Worm (Caenorhabditis elegans) whole organism, L4 larva: Measurements from ENCODE around the gene F33G12.3.

Experiments used
- D1046.2 ChIP-seq: fragments of 200-800 bp; sonication (Bioruptor generic); IDR thresholded peaks from 2 replicates; pipeline ENCODE4 v1.3.6; 2022; ENCODE audit warnings: missing genetic modification characterization, missing compliant biosample characterization
- F26F4.8 ChIP-seq: fragments of 200-800 bp; sonication (Bioruptor generic); conservative IDR thresholded peaks from 2 replicates; pipeline ENCODE4 v1.3.6; 2022; ENCODE audit warnings: missing genetic modification characterization, missing compliant biosample characterization
- F37D6.2 ChIP-seq: sonication (generic microtip); optimal IDR thresholded peaks from 2 replicates; lab custom pipeline; 2016; ENCODE audit warnings: mild to moderate bottlenecking, missing genetic modification characterization, missing compliant biosample characterization
- R02D3.7 ChIP-seq: fragments of 150-350 bp; sonication (generic microtip); optimal IDR thresholded peaks from 3 replicates; lab custom pipeline; 2014; ENCODE audit warnings: missing biosample characterization, missing genetic modification characterization
- arid-1 ChIP-seq: fragments of 200-800 bp; sonication (Bioruptor generic); conservative IDR thresholded peaks from 2 replicates; pipeline ENCODE4 v1.3.6; 2022; ENCODE audit warnings: missing genetic modification reagents, missing genetic modification characterization, missing compliant biosample characterization
- ceh-28 ChIP-seq: fragments of 150-350 bp; optimal IDR thresholded peaks from 2 replicates; lab custom pipeline; 2014; ENCODE audit warnings: missing biosample characterization, missing genetic modification reagents, missing genetic modification characterization
- ceh-44 ChIP-seq: fragments of 200-800 bp; sonication (Bioruptor generic); IDR thresholded peaks from 2 replicates; pipeline ENCODE4 v1.3.6; 2022; ENCODE audit warnings: missing genetic modification reagents, missing genetic modification characterization, missing compliant biosample characterization
- ceh-62 ChIP-seq: sonication (generic microtip); optimal IDR thresholded peaks from 2 replicates; lab custom pipeline; 2017; ENCODE audit warnings: missing biosample characterization, missing genetic modification characterization
- ceh-82 ChIP-seq: sonication (generic microtip); optimal IDR thresholded peaks from 2 replicates; lab custom pipeline; 2017; ENCODE audit warnings: missing biosample characterization, missing genetic modification characterization
- ctbp-1 ChIP-seq: fragments of 200-800 bp; sonication (Bioruptor generic); IDR thresholded peaks from 2 replicates; pipeline ENCODE4 v1.3.6; 2022; ENCODE audit warnings: missing genetic modification reagents, missing genetic modification characterization, missing compliant biosample characterization
- daf-16 ChIP-seq, 3 experiments: sonication (generic microtip); optimal IDR thresholded peaks; 2 replicates each; lab custom pipeline; 2016 to 2017; ENCODE audit warnings: missing genetic modification characterization in 3 of 3, missing genetic modification reagents in 3 of 3, mild to moderate bottlenecking in 2 of 3, missing compliant biosample characterization in 2 of 3, missing biosample characterization in 1 of 3, moderate library complexity in 1 of 3
- daf-19 ChIP-seq: fragments of 200-800 bp; sonication (Bioruptor generic); conservative IDR thresholded peaks from 2 replicates; pipeline ENCODE4 v1.3.6; 2022; ENCODE audit warnings: missing genetic modification characterization, missing compliant biosample characterization
- daf-8 ChIP-seq: fragments of 200-800 bp; sonication (Bioruptor generic); IDR thresholded peaks from 2 replicates; pipeline ENCODE4 v1.3.6; 2022; ENCODE audit warnings: missing genetic modification characterization, missing compliant biosample characterization
- dpl-1 ChIP-seq: fragments of 150-350 bp; optimal IDR thresholded peaks from 2 replicates; lab custom pipeline; 2014; ENCODE audit warnings: missing biosample characterization, missing genetic modification reagents, missing genetic modification characterization
- egl-43 ChIP-seq: fragments of 200-800 bp; sonication (Bioruptor generic); IDR thresholded peaks from 2 replicates; pipeline ENCODE4 v1.3.6; 2022; ENCODE audit warnings: missing genetic modification reagents, missing genetic modification characterization, missing compliant biosample characterization
- fkh-10 ChIP-seq: fragments of 150-350 bp; optimal IDR thresholded peaks from 2 replicates; lab custom pipeline; 2014; ENCODE audit warnings: missing biosample characterization, missing genetic modification reagents, missing genetic modification characterization
- hif-1 ChIP-seq, 2 experiments: sonication (generic microtip); optimal IDR thresholded peaks; 2 replicates each; lab custom pipeline; 2016 to 2017; ENCODE audit warnings: missing compliant biosample characterization in 2 of 2, missing genetic modification characterization in 2 of 2, missing genetic modification reagents in 2 of 2, missing genotype in 2 of 2, mild to moderate bottlenecking in 1 of 2
- hlh-30 ChIP-seq: sonication (generic microtip); optimal IDR thresholded peaks from 2 replicates; lab custom pipeline; 2017; ENCODE audit warnings: antibody characterized with exemption, mild to moderate bottlenecking, missing genetic modification characterization, missing compliant biosample characterization; ENCODE audit not compliant: insufficient read depth
- lim-7 ChIP-seq: fragments of 200-800 bp; sonication (Bioruptor generic); IDR thresholded peaks from 2 replicates; pipeline ENCODE4 v1.3.6; 2022; ENCODE audit warnings: missing genetic modification characterization, missing compliant biosample characterization
- lin-13 ChIP-seq: fragments of 150-350 bp; optimal IDR thresholded peaks from 2 replicates; lab custom pipeline; 2014; ENCODE audit warnings: missing biosample characterization, missing genetic modification reagents, missing genetic modification characterization
- lin-15B ChIP-seq: fragments of 150-350 bp; sonication (generic microtip); optimal IDR thresholded peaks from 3 replicates; lab custom pipeline; 2014; ENCODE audit warnings: missing biosample characterization, missing genetic modification characterization
- lin-38 ChIP-seq: fragments of 200-800 bp; sonication (Bioruptor generic); IDR thresholded peaks from 2 replicates; pipeline ENCODE4 v1.3.6; 2022; ENCODE audit warnings: missing genetic modification reagents, missing genetic modification characterization, missing compliant biosample characterization
- lin-39 ChIP-seq: fragments of 150-350 bp; optimal IDR thresholded peaks from 2 replicates; lab custom pipeline; 2014; ENCODE audit warnings: missing biosample characterization, missing genetic modification reagents, missing genetic modification characterization
- lir-3 ChIP-seq: sonication (generic microtip); optimal IDR thresholded peaks from 2 replicates; lab custom pipeline; 2016; ENCODE audit warnings: mild to moderate bottlenecking, missing genetic modification characterization, missing compliant biosample characterization
- lsy-2 ChIP-seq, 2 experiments: fragments of 150-350 bp in 1 of 2; sonication (generic microtip) in 1 of 2; optimal IDR thresholded peaks; 2 replicates each; lab custom pipeline; 2014 to 2017; ENCODE audit warnings: missing biosample characterization in 2 of 2, missing genetic modification characterization in 2 of 2
- mdl-1 ChIP-seq, 2 experiments: fragments of 150-350 bp in 1 of 2; sonication (generic microtip) in 1 of 2; optimal IDR thresholded peaks; 2 replicates each; lab custom pipeline; 2014 to 2017; ENCODE audit warnings: missing biosample characterization in 2 of 2, missing genetic modification characterization in 2 of 2
- mep-1 ChIP-seq: fragments of 150-350 bp; sonication (generic microtip); optimal IDR thresholded peaks from 3 replicates; lab custom pipeline; 2014; ENCODE audit warnings: missing biosample characterization, missing genetic modification characterization
- mxl-3 ChIP-seq: fragments of 200-800 bp; sonication (Bioruptor generic); optimal IDR thresholded peaks from 2 replicates; lab custom pipeline; 2018; ENCODE audit warnings: mild to moderate bottlenecking, missing genetic modification characterization, missing compliant biosample characterization
- nhr-11 ChIP-seq: fragments of 150-350 bp; optimal IDR thresholded peaks from 2 replicates; lab custom pipeline; 2014; ENCODE audit warnings: missing biosample characterization, missing genetic modification characterization
- nhr-237 ChIP-seq: sonication (generic microtip); optimal IDR thresholded peaks from 2 replicates; lab custom pipeline; 2017; ENCODE audit warnings: missing biosample characterization, missing genetic modification characterization
- nhr-28 ChIP-seq: fragments of 150-350 bp; optimal IDR thresholded peaks from 2 replicates; lab custom pipeline; 2014; ENCODE audit warnings: missing biosample characterization, missing genetic modification characterization
- nhr-42 ChIP-seq: fragments of 200-800 bp; sonication (Bioruptor generic); IDR thresholded peaks from 2 replicates; pipeline ENCODE4 v1.3.6; 2022; ENCODE audit warnings: missing genetic modification characterization, missing compliant biosample characterization
- nhr-76 ChIP-seq: fragments of 150-350 bp; optimal IDR thresholded peaks from 2 replicates; lab custom pipeline; 2014; ENCODE audit warnings: missing biosample characterization, missing genetic modification characterization
- pha-4 ChIP-seq, 2 experiments: fragments of 150-350 bp in 1 of 2; fragments of 200-800 bp in 1 of 2; sonication (Bioruptor generic) in 1 of 2; IDR thresholded peaks in 1 of 2; optimal IDR thresholded peaks in 1 of 2; 2 replicates each; pipeline versions ENCODE4 v1.3.6 to Lab custom; 2014 to 2022; ENCODE audit warnings: missing genetic modification characterization in 2 of 2, missing genetic modification reagents in 2 of 2, missing biosample characterization in 1 of 2, missing compliant biosample characterization in 1 of 2
- saeg-2 ChIP-seq: fragments of 200-800 bp; sonication (Bioruptor generic); IDR thresholded peaks from 2 replicates; pipeline ENCODE4 v1.3.6; 2022; ENCODE audit warnings: missing genetic modification reagents, missing genetic modification characterization, missing compliant biosample characterization
- sdz-12 ChIP-seq: fragments of 200-800 bp; sonication (Bioruptor generic); optimal IDR thresholded peaks from 2 replicates; lab custom pipeline; 2018; ENCODE audit warnings: mild to moderate bottlenecking, missing genetic modification characterization, missing compliant biosample characterization
- snpc-1.2 ChIP-seq: fragments of 200-800 bp; sonication (Bioruptor generic); IDR thresholded peaks from 2 replicates; pipeline ENCODE4 v1.3.6; 2022; ENCODE audit warnings: missing genetic modification reagents, missing genetic modification characterization, missing compliant biosample characterization
- tra-1 ChIP-seq: fragments of 200-800 bp; sonication (Bioruptor generic); IDR thresholded peaks from 2 replicates; pipeline ENCODE4 v1.3.6; 2022; ENCODE audit warnings: missing genetic modification reagents, missing genetic modification characterization, missing compliant biosample characterization
- unc-130 ChIP-seq: sonication (generic microtip); optimal IDR thresholded peaks from 2 replicates; lab custom pipeline; 2016; ENCODE audit warnings: missing genetic modification reagents, missing genetic modification characterization, missing compliant biosample characterization
- unc-62 ChIP-seq, 3 experiments: fragments of 150-350 bp in 1 of 3; sonication (generic microtip); optimal IDR thresholded peaks in 2 of 3; peaks in 1 of 3; 1 replicate in 1 of 3; 2 replicates in 2 of 3; lab custom pipeline; 2014 to 2017; ENCODE audit warnings: missing biosample characterization in 3 of 3, missing genetic modification characterization in 3 of 3, missing genetic modification reagents in 3 of 3, missing genotype in 1 of 3
- vab-7 ChIP-seq: fragments of 200-800 bp; sonication (Bioruptor generic); IDR thresholded peaks from 2 replicates; pipeline ENCODE4 v1.3.6; 2022; ENCODE audit warnings: missing genetic modification reagents, missing genetic modification characterization, missing compliant biosample characterization
- zag-1 ChIP-seq: fragments of 150-350 bp; optimal IDR thresholded peaks from 2 replicates; lab custom pipeline; 2014; ENCODE audit warnings: missing biosample characterization, missing genetic modification characterization
- zfp-3 ChIP-seq: fragments of 200-800 bp; sonication (Bioruptor generic); conservative IDR thresholded peaks from 2 replicates; pipeline ENCODE4 v1.3.6; 2022; ENCODE audit warnings: missing genetic modification reagents, missing genetic modification characterization, missing compliant biosample characterization
- zip-2 ChIP-seq: fragments of 150-350 bp; optimal IDR thresholded peaks from 2 replicates; lab custom pipeline; 2014; ENCODE audit warnings: missing biosample characterization, missing genetic modification characterization
- ztf-7 ChIP-seq: fragments of 150-350 bp; optimal IDR thresholded peaks from 2 replicates; lab custom pipeline; 2014; ENCODE audit warnings: missing biosample characterization, missing genetic modification characterization

The F33G12.3 gene

ce11 chrII:5039912-5040311 is 6.1 kb upstream of the F33G12.3 start, which contains the start of gene golg-2:
TSS of gene golg-2 (minus strand) at chrII:5040091.
- TF ChIP-seq dpl-1 (peak; percentile 21), lin-38 (GFP tag; lab: Robert Waterston, UW) (peak; percentile 33), mep-1 (tag; lab: Kevin White, UChicago) (no peak), lsy-2 (tag; optimal IDR thresholded peaks at IDR 0.05; lab: Kevin White, UChicago) (peak in 1 of 2 experiments; percentile 40), snpc-1.2 (GFP tag; lab: Robert Waterston, UW) (0 out of 2 replicates have a peak, but pooled peaks have one; percentile 3), fkh-10 (GFP tag; lab: Kevin White, UChicago) (no peak)
- TF ChIP-seq, all 104 proteins: peak for 4

DNA sequence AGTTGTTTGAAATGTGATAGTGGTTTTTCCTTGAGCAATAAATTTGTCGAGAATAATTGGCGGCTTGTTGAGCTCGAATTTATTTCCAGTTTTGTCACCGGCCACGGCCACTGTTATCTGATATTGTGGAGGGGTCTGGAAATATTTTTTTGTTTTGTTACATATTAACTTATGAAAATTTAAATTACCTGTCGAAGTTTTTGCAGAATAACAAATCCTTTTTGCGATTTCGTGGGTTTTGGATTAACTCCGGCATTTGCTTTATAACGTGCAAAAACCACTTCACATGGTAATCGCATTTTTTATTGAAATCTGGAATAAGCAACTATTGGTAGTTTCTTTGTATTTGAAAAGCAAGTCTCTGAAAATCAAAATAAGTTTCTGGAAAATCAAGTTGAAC is 2.3 kb upstream of the F33G12.3 start, which contains the start of gene lrr-1:
Gene lrr-1 (minus strand): TSS at position 312 of the 400 bp plus-strand sequence.
- TF ChIP-seq nhr-11 (tag; lab: Kevin White, UChicago) (no peak), daf-19 (GFP tag; lab: Robert Waterston, UW) (no peak), arid-1 (GFP tag; lab: Robert Waterston, UW) (0 out of 2 replicates have a peak, but pooled peaks have one; percentile 29), zag-1 (tag; lab: Kevin White, UChicago) (no peak), ctbp-1 (GFP tag; lab: Robert Waterston, UW) (no peak), unc-62 (GFP tag; optimal IDR thresholded peaks at IDR 0.05 in 1 of 2; lab: Kevin White, UChicago) (peak in 1 of 2 experiments; percentile 85), unc-62 (tag; optimal IDR thresholded peaks at IDR 0.05; lab: Kevin White, UChicago) (no peak)

ce11 chrII:5032669-5033068 is 1.2 kb downstream of the F33G12.3 start:
- peak; percentile 72; the same call in 1 of the 2 replicates for TF ChIP-seq F26F4.8 (GFP tag; lab: Robert Waterston, UW)
- peak; percentile 82 for TF ChIP-seq tra-1 (GFP tag; lab: Robert Waterston, UW)
- no peak for TF ChIP-seq lin-15B (tag; lab: Kevin White, UChicago)
- peak; percentile 86 for TF ChIP-seq vab-7
- peak; percentile 15 for TF ChIP-seq lir-3
- no peak for TF ChIP-seq nhr-237 (tag; lab: Kevin White, UChicago)
- TF ChIP-seq zfp-3 (GFP tag; lab: Robert Waterston, UW): peak; percentile 79; the same call in 1 of the 2 replicates
- no peak for TF ChIP-seq ceh-28 (tag; lab: Kevin White, UChicago)
- peak; percentile 93 for TF ChIP-seq pha-4 (GFP tag; IDR thresholded peaks at IDR 0.05; lab: Robert Waterston, UW)
- TF ChIP-seq pha-4 (tag; optimal IDR thresholded peaks at IDR 0.05; lab: Kevin White, UChicago): no peak
- peak; percentile 65 for TF ChIP-seq ztf-7
- TF ChIP-seq sdz-12: peak; percentile 82
- peak; percentile 72 for TF ChIP-seq unc-130 (GFP tag; lab: Kevin White, UChicago)
- TF ChIP-seq nhr-76: no peak
- peak in 1 of 2 experiments; percentile 75 for TF ChIP-seq daf-16 (GFP tag; optimal IDR thresholded peaks at IDR 0.05; lab: Kevin White, UChicago)
- peak; percentile 70 for TF ChIP-seq daf-16 (tag; optimal IDR thresholded peaks at IDR 0.05; lab: Kevin White, UChicago)
- TF ChIP-seq nhr-28 (tag; lab: Kevin White, UChicago): peak; percentile 34
- TF ChIP-seq lin-39: no peak
- TF ChIP-seq hlh-30 (tag; lab: Kevin White, UChicago): peak; percentile 29
- peak; percentile 60 for TF ChIP-seq lin-13 (GFP tag; lab: Kevin White, UChicago)
- TF ChIP-seq saeg-2 (GFP tag; lab: Robert Waterston, UW): 0 out of 2 replicates have a peak, but pooled peaks have one; percentile 48
- peak; percentile 17 to 59 for TF ChIP-seq hif-1 (tag; optimal IDR thresholded peaks at IDR 0.05; lab: Kevin White, UChicago)
- peak; percentile 87 for TF ChIP-seq nhr-42 (GFP tag; lab: Robert Waterston, UW)
- peak in 1 of 2 experiments; percentile 25 for TF ChIP-seq mdl-1 (tag; optimal IDR thresholded peaks at IDR 0.05; lab: Kevin White, UChicago)
- TF ChIP-seq ceh-82 (tag; lab: Kevin White, UChicago): no peak
- TF ChIP-seq ceh-62 (tag; lab: Kevin White, UChicago): no peak
- no peak for TF ChIP-seq zag-1 (tag; lab: Kevin White, UChicago)
- TF ChIP-seq F37D6.2 (tag; lab: Kevin White, UChicago): no peak
- peak; percentile 94 for TF ChIP-seq egl-43
- TF ChIP-seq lim-7 (GFP tag; lab: Robert Waterston, UW): peak; percentile 94
- TF ChIP-seq dpl-1: peak; percentile 45
- TF ChIP-seq D1046.2: peak; percentile 78
- peak; percentile 59; the same call in 1 of the 2 replicates for TF ChIP-seq ceh-44 (GFP tag; lab: Robert Waterston, UW)
- TF ChIP-seq R02D3.7: no peak
- TF ChIP-seq mxl-3 (GFP tag; lab: Kevin White, UChicago): peak; percentile 59
- TF ChIP-seq daf-8 (GFP tag; lab: Robert Waterston, UW): 0 out of 2 replicates have a peak, but pooled peaks have one; percentile 21
- peak; percentile 55 for TF ChIP-seq zip-2 (tag; lab: Kevin White, UChicago)
